Fruit fly (Drosophila melanogaster): ENCODE data around the gene CG10584.

Gene CG10584

DNA sequence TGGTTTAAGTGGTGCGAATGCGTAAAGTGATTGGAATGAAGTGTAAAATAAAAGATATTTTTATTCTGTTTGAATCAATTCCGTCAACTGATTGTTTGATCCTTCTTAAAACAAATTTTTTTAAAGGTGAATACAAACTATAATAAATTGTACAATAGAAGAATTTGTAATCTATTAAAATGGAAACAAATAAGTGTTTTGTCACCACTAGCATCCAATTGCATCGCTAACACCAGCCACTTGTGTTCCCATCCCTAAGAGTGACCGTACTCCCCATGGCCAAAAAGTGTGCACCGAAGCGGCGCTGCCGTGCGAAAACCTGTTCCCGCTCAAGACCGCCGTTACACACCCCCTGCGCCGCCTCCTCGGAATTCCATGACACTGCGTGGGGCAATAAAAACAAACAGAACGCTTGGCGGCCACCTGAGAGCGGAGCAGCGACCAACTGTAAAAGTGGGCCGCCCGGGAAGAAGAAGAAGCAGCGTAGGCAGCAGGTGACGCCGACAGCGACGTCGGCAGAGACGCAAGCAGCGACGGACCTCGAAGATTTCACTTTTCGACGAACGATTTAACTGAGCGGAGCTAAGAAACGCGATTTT, 3.4 kb downstream of the CG10584 start, which contains the start of gene Pdss2 (continued):
- TF ChIP-seq CG4318 (GFP tag; optimal IDR thresholded peaks at IDR 0.05) (peak; percentile 56), net (GFP tag; optimal IDR thresholded peaks at IDR 0.05) (peak; percentile 68), CG15336 (GFP tag; IDR thresholded peaks at IDR 0.05) (peak; percentile 33; the same call in 1 of the 2 replicates), CG1621 (tag; optimal IDR thresholded peaks at IDR 0.05) (peak; percentile 22), CG9139 (GFP tag; optimal IDR thresholded peaks at IDR 0.05) (peak; percentile 49), dac (GFP tag; optimal IDR thresholded peaks at IDR 0.05) (no peak), pdm3 (GFP tag; optimal IDR thresholded peaks at IDR 0.05) (peak; percentile 75), CG11294 (GFP tag; IDR thresholded peaks at IDR 0.05) (no peak; the same call in 1 of the 2 replicates), eg (GFP tag; IDR thresholded peaks at IDR 0.05) (peak; percentile 61), OdsH (GFP tag; optimal IDR thresholded peaks at IDR 0.05) (peak; percentile 71), achi (GFP tag; optimal IDR thresholded peaks at IDR 0.05) (peak; percentile 8), CG3032 (tag; optimal IDR thresholded peaks at IDR 0.05) (peak; percentile 62), Sox102F (GFP tag; optimal IDR thresholded peaks at IDR 0.05) (peak; percentile 30), CG8319 (GFP tag; optimal IDR thresholded peaks at IDR 0.05) (peak; percentile 32), CG32006 (GFP tag; optimal IDR thresholded peaks at IDR 0.05) (peak; percentile 66), Smox (GFP tag; optimal IDR thresholded peaks at IDR 0.05) (peak; percentile 53), Eip78C (GFP tag) (peak; percentile 83), fd59A (GFP tag; optimal IDR thresholded peaks at IDR 0.05) (peak; percentile 56), Ets21C (GFP tag; optimal IDR thresholded peaks at IDR 0.05) (peak; percentile 44), CG34406 (GFP tag; optimal IDR thresholded peaks at IDR 0.05) (peak; percentile 38), CG6854 (GFP tag; optimal IDR thresholded peaks at IDR 0.05) (peak; percentile 95), Eip93F (GFP tag; optimal IDR thresholded peaks at IDR 0.05) (no peak), Sox14 (GFP tag; optimal IDR thresholded peaks at IDR 0.05) (peak; percentile 59), vri (GFP tag; optimal IDR thresholded peaks at IDR 0.05) (peak; percentile 7), CG3919 (GFP tag; optimal IDR thresholded peaks at IDR 0.05) (peak; percentile 71), CG10631 (GFP tag; optimal IDR thresholded peaks at IDR 0.05) (peak; percentile 74), CG6808 (GFP tag; optimal IDR thresholded peaks at IDR 0.05) (peak; percentile 30), Eip75B (GFP tag; optimal IDR thresholded peaks at IDR 0.05) (peak; percentile 77), CG31627 (GFP tag; optimal IDR thresholded peaks at IDR 0.05) (peak; percentile 83), Hr39 (GFP tag; optimal IDR thresholded peaks at IDR 0.05) (peak; percentile 80), cyc (GFP tag; optimal IDR thresholded peaks at IDR 0.05) (peak; percentile 73), CG6792 (GFP tag; optimal IDR thresholded peaks at IDR 0.05) (peak; percentile 28)

DNA sequence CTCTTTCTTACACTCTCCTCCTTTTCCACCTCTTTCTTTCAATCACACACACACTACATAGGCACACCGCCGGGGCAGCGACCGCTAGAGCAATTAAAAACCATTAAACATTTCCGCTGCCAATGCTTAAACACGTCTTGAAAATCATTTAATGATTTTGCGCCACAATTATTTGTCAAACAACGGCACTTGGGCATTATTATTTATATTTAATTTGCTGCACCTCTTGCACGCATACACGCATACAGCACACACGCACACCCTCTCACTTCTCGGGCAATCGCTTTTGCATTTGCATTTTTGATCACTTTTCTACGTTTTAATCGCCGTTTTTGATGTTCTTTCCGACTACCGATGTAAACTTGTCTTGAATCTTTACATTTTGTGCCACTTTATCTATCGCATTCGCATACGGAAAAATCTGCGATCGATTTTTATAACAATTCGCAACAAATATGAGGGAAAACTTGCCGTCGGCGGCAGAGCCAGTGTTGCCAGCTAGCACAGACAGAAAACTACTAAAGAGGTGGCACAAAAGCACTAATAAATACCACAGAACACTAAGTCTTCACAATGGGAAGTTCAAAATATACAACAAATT, 4.1 kb downstream of the CG10584 start, which contains the start of gene skd:
skd (minus strand) TSS at position 518 of the 601 bp plus-strand sequence.
- TF ChIP-seq acj6 (GFP tag; optimal IDR thresholded peaks at IDR 0.05) (no peak), vri (GFP tag; optimal IDR thresholded peaks at IDR 0.05) (no peak), fkh (GFP tag; optimal IDR thresholded peaks at IDR 0.05) (peak; percentile 15), Eip78C (GFP tag) (peak; percentile 76)

DNA sequence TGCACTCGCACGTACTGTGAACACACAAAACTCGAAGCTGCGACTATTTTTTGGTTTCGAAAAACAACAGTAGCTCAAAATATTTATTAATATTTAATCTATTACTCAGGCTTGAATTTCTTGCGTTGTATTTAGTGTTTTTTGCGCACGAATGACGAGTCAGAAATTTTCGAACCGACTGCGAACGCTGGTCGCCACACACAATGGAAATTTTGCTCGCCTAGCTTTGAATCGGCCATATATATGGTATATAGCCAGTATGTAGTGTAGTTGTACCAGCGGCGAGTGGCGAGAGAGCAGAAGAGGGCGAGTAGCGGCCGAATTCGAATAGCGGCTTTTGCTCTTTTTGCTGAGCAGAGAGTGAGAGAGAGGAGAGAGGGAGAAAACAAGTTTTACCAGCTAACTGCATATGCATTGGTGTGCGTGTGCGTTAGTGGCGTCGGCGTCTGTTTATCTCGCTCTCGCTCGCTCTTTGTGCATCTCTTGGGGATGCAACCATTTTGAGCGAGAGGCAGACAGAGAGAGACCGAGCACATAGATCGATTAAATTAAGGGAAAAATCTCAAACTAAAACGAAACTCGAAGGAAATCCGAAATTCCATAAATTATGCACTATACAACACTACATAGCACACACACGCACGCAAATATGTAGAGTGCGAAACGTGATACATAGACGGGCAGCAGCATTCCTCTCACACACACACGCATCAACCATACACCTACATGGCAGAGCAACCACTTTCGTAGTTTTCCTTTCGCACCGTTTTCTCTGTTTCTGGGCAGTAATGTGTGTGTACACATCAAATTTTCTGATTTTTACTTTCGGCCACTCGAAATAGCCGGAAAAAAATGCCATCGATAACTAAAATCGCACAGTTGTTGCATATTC, 4.9 kb downstream of the CG10584 start:
- TF ChIP-seq CG4318 (GFP tag; optimal IDR thresholded peaks at IDR 0.05) (no peak), CG32006 (GFP tag; optimal IDR thresholded peaks at IDR 0.05) (peak; percentile 58), svp (GFP tag) (peak; percentile 82), CG31627 (GFP tag; optimal IDR thresholded peaks at IDR 0.05) (no peak), Sox15 (GFP tag; optimal IDR thresholded peaks at IDR 0.05) (no peak), Eip93F (GFP tag; optimal IDR thresholded peaks at IDR 0.05) (no peak), CG6792 (GFP tag; optimal IDR thresholded peaks at IDR 0.05) (peak; percentile 6), CG7368 (GFP tag; optimal IDR thresholded peaks at IDR 0.05) (no peak), Met (GFP tag; optimal IDR thresholded peaks at IDR 0.05) (peak; percentile 25), CG10631 (GFP tag; optimal IDR thresholded peaks at IDR 0.05) (no peak), CG8319 (GFP tag; optimal IDR thresholded peaks at IDR 0.05) (no peak), CG15336 (GFP tag; IDR thresholded peaks at IDR 0.05) (peak; percentile 52), Sox14 (GFP tag; optimal IDR thresholded peaks at IDR 0.05) (peak; percentile 29), CG34406 (GFP tag; optimal IDR thresholded peaks at IDR 0.05) (no peak), CG3032 (tag; optimal IDR thresholded peaks at IDR 0.05) (no peak), Sox102F (GFP tag; optimal IDR thresholded peaks at IDR 0.05) (no peak), Eip75B (GFP tag; optimal IDR thresholded peaks at IDR 0.05) (peak; percentile 17), fd85E (GFP tag; optimal IDR thresholded peaks at IDR 0.05) (no peak), lz (GFP tag; optimal IDR thresholded peaks at IDR 0.05) (no peak), Lpt (GFP tag; optimal IDR thresholded peaks at IDR 0.05) (peak; percentile 25), CG16779 (tag; optimal IDR thresholded peaks at IDR 0.05) (peak; percentile 23), Hr4 (GFP tag; optimal IDR thresholded peaks at IDR 0.05) (peak; percentile 31), net (GFP tag; optimal IDR thresholded peaks at IDR 0.05) (no peak), CG9139 (GFP tag; optimal IDR thresholded peaks at IDR 0.05) (peak; percentile 13), Hr39 (GFP tag; optimal IDR thresholded peaks at IDR 0.05) (no peak), acj6 (GFP tag; optimal IDR thresholded peaks at IDR 0.05) (no peak), CG6808 (GFP tag; optimal IDR thresholded peaks at IDR 0.05) (peak; percentile 25)
